Worm (Caenorhabditis elegans) whole organism, early embryonic: ENCODE measurements around the gene molo-1.

ENCODE experiments used
- B0310.2 ChIP-seq: sonication (generic microtip); optimal IDR thresholded peaks from 2 replicates; lab custom pipeline; 2016; ENCODE audit warnings: mild to moderate bottlenecking, missing genetic modification characterization, missing compliant biosample characterization
- F13C5.2 ChIP-seq: sonication (generic microtip); optimal IDR thresholded peaks from 2 replicates; lab custom pipeline; 2017; ENCODE audit warnings: mild to moderate bottlenecking, missing genetic modification characterization, inconsistent platforms, missing compliant biosample characterization
- aly-1 ChIP-seq: sonication (generic microtip); optimal IDR thresholded peaks from 2 replicates; lab custom pipeline; 2016; ENCODE audit warnings: missing genetic modification characterization, missing compliant biosample characterization
- ama-1 ChIP-seq: fragments of 150-350 bp; optimal IDR thresholded peaks from 2 replicates; lab custom pipeline; 2014
- ceh-13 ChIP-seq: fragments of 200-800 bp; sonication (Bioruptor generic); optimal IDR thresholded peaks from 2 replicates; lab custom pipeline; 2018; ENCODE audit warnings: mild to moderate bottlenecking, missing genetic modification characterization, missing compliant biosample characterization
- ceh-36 ChIP-seq: sonication (generic microtip); optimal IDR thresholded peaks from 2 replicates; lab custom pipeline; 2016; ENCODE audit warnings: missing genetic modification characterization, inconsistent platforms, missing compliant biosample characterization
- ets-7 ChIP-seq: sonication (generic microtip); optimal IDR thresholded peaks from 2 replicates; lab custom pipeline; 2016; ENCODE audit warnings: missing genotype, missing genetic modification characterization, missing compliant biosample characterization
- flt-1 ChIP-seq: fragments of 200-800 bp; sonication (Bioruptor generic); IDR thresholded peaks from 2 replicates; pipeline ENCODE4 v1.3.6; 2022; ENCODE audit warnings: missing genetic modification characterization, missing compliant biosample characterization
- hmbx-1 ChIP-seq: sonication (generic microtip); optimal IDR thresholded peaks from 2 replicates; lab custom pipeline; 2016; ENCODE audit warnings: mild to moderate bottlenecking, missing genetic modification characterization, missing compliant biosample characterization
- hmg-4 ChIP-seq: fragments of 200-800 bp; sonication (Bioruptor generic); optimal IDR thresholded peaks from 2 replicates; lab custom pipeline; 2018; ENCODE audit warnings: mild to moderate bottlenecking, missing genetic modification characterization, missing compliant biosample characterization
- hnd-1 ChIP-seq: sonication (generic microtip); optimal IDR thresholded peaks from 2 replicates; lab custom pipeline; 2016; ENCODE audit warnings: missing genetic modification characterization, missing compliant biosample characterization
- pes-1 ChIP-seq: fragments of 200-800 bp; sonication (Bioruptor generic); IDR thresholded peaks from 2 replicates; pipeline ENCODE4 v1.3.6; 2022; ENCODE audit warnings: missing genetic modification reagents, missing genetic modification characterization, missing compliant biosample characterization
- scrt-1 ChIP-seq: fragments of 200-800 bp; sonication (Bioruptor generic); IDR thresholded peaks from 2 replicates; pipeline ENCODE4 v1.3.6; 2022; ENCODE audit warnings: missing genetic modification characterization, missing compliant biosample characterization
- sea-1 ChIP-seq: fragments of 200-800 bp; sonication (Bioruptor generic); conservative IDR thresholded peaks from 2 replicates; pipeline ENCODE4 v1.3.6; 2022; ENCODE audit warnings: missing genetic modification characterization, missing compliant biosample characterization
- tbx-11 ChIP-seq: fragments of 200-800 bp; sonication (Bioruptor generic); IDR thresholded peaks from 2 replicates; pipeline ENCODE4 v1.3.6; 2022; ENCODE audit warnings: missing genetic modification characterization, missing compliant biosample characterization
- tbx-37 ChIP-seq: fragments of 200-800 bp; sonication (Bioruptor generic); conservative IDR thresholded peaks from 2 replicates; pipeline ENCODE4 v1.3.6; 2022; ENCODE audit warnings: missing genetic modification reagents, missing genetic modification characterization, missing compliant biosample characterization
- tra-4 ChIP-seq: sonication (generic microtip); optimal IDR thresholded peaks from 2 replicates; lab custom pipeline; 2017; ENCODE audit warnings: missing genetic modification characterization, missing compliant biosample characterization

molo-1 gene

DNA sequence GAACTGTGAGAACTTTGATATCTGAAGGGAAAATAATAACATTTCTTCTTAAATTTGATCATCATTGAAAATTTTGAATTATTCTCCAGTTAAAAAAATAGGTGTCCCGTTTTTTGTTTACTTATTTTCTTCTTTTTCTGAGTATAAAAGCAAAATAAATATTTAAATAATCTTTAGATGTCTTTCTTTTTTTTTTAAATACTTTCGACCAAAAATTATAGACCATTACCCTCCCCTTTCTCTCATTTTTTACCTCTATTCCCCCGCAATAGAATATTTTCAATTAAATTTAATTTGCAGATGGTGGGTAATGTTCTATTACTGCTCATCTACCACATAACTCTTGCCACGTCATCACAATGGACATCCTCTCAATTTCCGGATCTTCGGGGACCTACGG is at the start of gene molo-1:
TSS of gene molo-1 (plus strand) at position 301 of the 400 bp plus-strand sequence.
- no peak for TF ChIP-seq hmbx-1 (tag; lab: Kevin White, UChicago)
- no peak for TF ChIP-seq hmg-4
- no peak for TF ChIP-seq pes-1 (GFP tag; lab: Robert Waterston, UW)
- TF ChIP-seq flt-1 (GFP tag; lab: Robert Waterston, UW) = no peak
- no peak for TF ChIP-seq tbx-11 (GFP tag; lab: Robert Waterston, UW)
- no peak for TF ChIP-seq F13C5.2 (tag; lab: Kevin White, UChicago)
- TF ChIP-seq aly-1 (tag; lab: Kevin White, UChicago) = no peak
- no peak for TF ChIP-seq B0310.2 (tag; lab: Kevin White, UChicago)
- no peak for TF ChIP-seq ama-1 (lab: Kevin White, UChicago)
- no peak for TF ChIP-seq ets-7
- TF ChIP-seq scrt-1 (GFP tag; lab: Robert Waterston, UW) = no peak

DNA sequence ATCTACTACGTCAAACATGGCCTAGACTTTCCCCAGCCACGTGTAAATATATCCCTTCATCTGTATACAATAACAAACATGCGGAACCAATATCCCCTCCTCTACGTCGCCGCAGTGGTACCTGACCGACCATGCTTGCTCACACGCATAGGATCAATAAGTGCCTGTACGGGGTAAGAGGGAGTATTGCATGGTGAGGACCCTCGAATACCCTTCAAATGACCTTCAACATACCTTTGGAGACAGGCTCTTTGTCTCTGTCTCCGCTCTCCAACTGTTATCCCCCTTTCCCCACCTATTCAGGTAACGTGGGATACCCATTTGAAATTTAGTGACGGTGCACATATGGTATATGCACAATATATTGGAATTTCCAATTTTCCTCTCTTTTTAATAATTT is 47.8 kb upstream of the molo-1 start, which contains the start of gene dex-1:
TSS of gene dex-1 (plus strand) at position 132 of the 400 bp plus-strand sequence.
- TF ChIP-seq ets-7 = no peak
- no peak for TF ChIP-seq ama-1 (lab: Kevin White, UChicago)
- TF ChIP-seq tra-4 (tag; lab: Kevin White, UChicago) = no peak
- no peak for TF ChIP-seq ceh-13 (GFP tag; lab: Kevin White, UChicago)
- TF ChIP-seq aly-1 (tag; lab: Kevin White, UChicago) = no peak
- no peak for TF ChIP-seq hmbx-1 (tag; lab: Kevin White, UChicago)
- TF ChIP-seq sea-1 (GFP tag; lab: Robert Waterston, UW) = no peak
- TF ChIP-seq B0310.2 (tag; lab: Kevin White, UChicago) = no peak
- TF ChIP-seq ceh-36 (tag; lab: Kevin White, UChicago) = no peak
- no peak for TF ChIP-seq flt-1 (GFP tag; lab: Robert Waterston, UW)

DNA sequence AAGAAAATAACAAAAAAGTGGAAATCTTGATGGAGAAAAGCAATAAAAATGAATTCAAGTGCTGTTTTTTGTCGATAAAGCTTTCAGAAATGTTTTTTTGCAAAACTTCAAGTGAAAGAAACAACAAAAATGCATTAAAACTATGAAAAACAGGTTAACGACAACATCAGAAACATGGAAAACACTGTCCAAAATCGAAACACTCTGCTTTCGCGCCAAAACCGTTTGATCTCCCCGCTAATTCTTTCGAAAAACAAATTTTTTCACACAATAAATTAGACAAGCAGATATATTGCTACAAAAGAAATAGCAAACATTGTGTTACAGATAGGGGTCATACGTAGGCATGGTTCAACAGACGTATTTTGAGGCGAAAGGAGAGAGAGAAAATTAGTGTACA is 32.0 kb upstream of the molo-1 start:
- TF ChIP-seq tbx-37 (GFP tag; lab: Robert Waterston, UW) (no peak), sea-1 (GFP tag; lab: Robert Waterston, UW) (no peak), pes-1 (GFP tag; lab: Robert Waterston, UW) (no peak), ama-1 (lab: Kevin White, UChicago) (no peak), hnd-1 (no peak), F13C5.2 (tag; lab: Kevin White, UChicago) (no peak), ets-7 (no peak), scrt-1 (GFP tag; lab: Robert Waterston, UW) (no peak), B0310.2 (tag; lab: Kevin White, UChicago) (no peak), aly-1 (tag; lab: Kevin White, UChicago) (no peak), ceh-13 (GFP tag; lab: Kevin White, UChicago) (no peak), hmg-4 (no peak), tra-4 (tag; lab: Kevin White, UChicago) (no peak), flt-1 (GFP tag; lab: Robert Waterston, UW) (no peak), ceh-36 (tag; lab: Kevin White, UChicago) (no peak), hmbx-1 (tag; lab: Kevin White, UChicago) (no peak), tbx-11 (GFP tag; lab: Robert Waterston, UW) (no peak)

DNA sequence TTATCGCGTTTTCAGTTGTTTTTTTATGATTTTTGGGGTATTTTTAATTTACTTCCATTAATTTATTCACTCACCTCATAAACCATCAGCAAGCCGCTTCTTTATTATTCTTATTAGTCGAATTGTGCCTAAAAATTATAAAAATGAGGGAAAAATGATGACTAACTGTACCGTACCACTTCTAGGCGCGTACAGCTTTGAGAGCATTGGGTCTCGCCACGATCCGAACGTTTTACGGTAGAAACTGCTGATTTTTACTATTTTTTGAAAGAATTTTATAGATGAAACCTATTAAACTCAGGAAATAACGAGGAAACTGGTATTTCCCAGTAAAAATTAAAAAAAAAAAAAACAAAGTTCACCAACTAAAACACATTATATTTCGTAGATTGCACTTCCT is 30.7 kb upstream of the molo-1 start, which contains the start of gene D1044.6:
TSS of gene D1044.6 (minus strand) at position 128 of the 400 bp plus-strand sequence.
- no peak for TF ChIP-seq ceh-36 (tag; lab: Kevin White, UChicago)

DNA sequence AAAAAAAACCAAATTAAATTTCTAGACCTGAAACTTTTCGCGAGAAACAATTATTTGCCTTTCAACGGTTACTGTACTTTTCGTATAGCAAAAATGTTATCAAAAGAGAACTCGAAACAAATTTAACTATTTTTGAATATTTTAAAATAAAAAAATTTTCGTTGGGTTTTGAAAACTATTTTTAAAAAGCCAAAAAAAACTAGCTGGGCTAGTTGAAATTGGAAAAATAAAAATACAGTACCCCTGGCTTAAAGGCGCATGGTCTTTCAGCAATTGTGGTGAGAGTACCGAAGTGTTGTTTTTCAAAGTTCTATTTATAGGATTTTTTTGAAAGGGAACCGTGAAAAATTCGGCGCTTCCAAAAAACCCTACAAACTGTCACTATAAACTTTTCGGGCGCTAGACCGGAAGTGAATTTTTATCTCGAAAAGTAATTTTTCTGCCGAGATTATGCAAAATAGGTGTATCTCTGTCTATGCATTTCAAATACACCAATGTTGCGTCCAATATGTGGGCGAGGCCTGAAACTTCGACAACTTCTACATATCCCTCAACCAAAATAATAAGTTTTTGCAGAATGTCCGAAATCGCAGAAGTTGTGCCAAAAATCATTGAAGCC is 30.0 kb upstream of the molo-1 start, which contains the start of gene D1044.1:
TSS of gene D1044.1 (plus strand) at position 569 of the 619 bp plus-strand sequence.
- no peak for TF ChIP-seq sea-1 (GFP tag; lab: Robert Waterston, UW)
- no peak for TF ChIP-seq ceh-13 (GFP tag; lab: Kevin White, UChicago)

DNA sequence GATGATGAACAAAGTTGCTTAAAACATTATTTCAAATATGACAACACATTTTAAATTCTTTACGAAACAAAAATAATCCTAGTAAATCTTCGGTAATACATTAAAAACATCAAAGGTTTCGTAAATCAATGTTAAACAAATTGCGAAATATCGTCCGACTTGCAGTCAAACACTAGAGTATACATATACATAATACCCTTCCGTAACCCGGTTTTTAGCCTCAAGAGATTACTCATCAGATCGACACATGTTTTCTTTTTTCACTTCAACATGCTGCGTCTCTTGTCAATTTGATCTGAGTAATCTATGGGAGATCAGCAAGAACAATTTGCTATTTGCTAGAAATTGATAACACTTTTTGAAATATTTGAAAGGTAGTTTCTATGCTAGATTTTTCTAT is 27.5 kb upstream of the molo-1 start:
- TF ChIP-seq ceh-13 (GFP tag; lab: Kevin White, UChicago) = no peak
- TF ChIP-seq tbx-11 (GFP tag; lab: Robert Waterston, UW) = no peak
- TF ChIP-seq tbx-37 (GFP tag; lab: Robert Waterston, UW) = no peak
- no peak for TF ChIP-seq hmbx-1 (tag; lab: Kevin White, UChicago)
- TF ChIP-seq flt-1 (GFP tag; lab: Robert Waterston, UW) = no peak
- no peak for TF ChIP-seq hnd-1
- no peak for TF ChIP-seq ama-1 (lab: Kevin White, UChicago)
- TF ChIP-seq aly-1 (tag; lab: Kevin White, UChicago) = no peak
- no peak for TF ChIP-seq ceh-36 (tag; lab: Kevin White, UChicago)
- TF ChIP-seq hmg-4 = no peak
- no peak for TF ChIP-seq tra-4 (tag; lab: Kevin White, UChicago)
- TF ChIP-seq ets-7 = no peak
- no peak for TF ChIP-seq F13C5.2 (tag; lab: Kevin White, UChicago)
- no peak for TF ChIP-seq B0310.2 (tag; lab: Kevin White, UChicago)
- no peak for TF ChIP-seq pes-1 (GFP tag; lab: Robert Waterston, UW)
- TF ChIP-seq sea-1 (GFP tag; lab: Robert Waterston, UW) = no peak
- no peak for TF ChIP-seq scrt-1 (GFP tag; lab: Robert Waterston, UW)

DNA sequence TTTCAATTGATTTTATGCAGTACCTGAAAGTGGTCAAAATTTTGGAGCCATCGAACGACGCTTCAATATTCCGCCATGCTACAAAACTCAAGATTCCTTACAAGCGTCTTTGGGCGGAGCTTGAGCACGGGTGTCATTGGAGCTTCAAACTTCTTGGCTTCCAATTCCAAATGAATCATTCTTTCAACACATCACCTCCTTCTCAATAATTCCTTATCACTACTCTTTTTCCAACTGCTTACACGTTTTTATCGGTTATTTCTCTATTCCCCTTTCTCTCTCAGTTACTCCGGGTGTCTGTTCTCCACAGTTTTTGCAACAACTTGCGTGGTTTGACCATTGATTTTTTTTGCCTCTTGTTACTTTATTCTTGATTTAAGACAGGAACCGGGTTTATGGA is 27.1 kb upstream of the molo-1 start, which contains the start of gene F09F7.5:
TSS of gene F09F7.5 (plus strand) at position 258 of the 400 bp plus-strand sequence.
- TF ChIP-seq flt-1 (GFP tag; lab: Robert Waterston, UW) (no peak), tbx-11 (GFP tag; lab: Robert Waterston, UW) (no peak), B0310.2 (tag; lab: Kevin White, UChicago) (no peak), hnd-1 (no peak), ceh-13 (GFP tag; lab: Kevin White, UChicago) (no peak), hmg-4 (no peak)
